Worm (Caenorhabditis elegans) whole organism, young adult: ENCODE measurements around the gene erd-2.2.
A peak's percentile ranks its signal among the peaks of the same experiment; 100 is the strongest.

Source experiments
- D2030.7 ChIP-seq: fragments of 200-800 bp; sonication (Bioruptor generic); IDR thresholded peaks from 2 replicates; pipeline ENCODE4 v1.3.6; 2022; ENCODE audit warnings: missing genetic modification reagents, missing genetic modification characterization, missing compliant biosample characterization
- F33H1.4 ChIP-seq: fragments of 200-800 bp; sonication (Bioruptor generic); IDR thresholded peaks from 2 replicates; pipeline ENCODE4 v1.3.6; 2022; ENCODE audit warnings: missing genetic modification reagents, missing genetic modification characterization, missing compliant biosample characterization
- F37B4.10 ChIP-seq: fragments of 200-800 bp; sonication (Bioruptor generic); IDR thresholded peaks from 2 replicates; pipeline ENCODE4 v1.3.6; 2022; ENCODE audit warnings: missing genetic modification characterization, missing compliant biosample characterization
- F39B2.1 ChIP-seq: fragments of 200-800 bp; sonication (Bioruptor generic); IDR thresholded peaks from 2 replicates; pipeline ENCODE4 v1.3.6; 2022; ENCODE audit warnings: missing genetic modification reagents, missing genetic modification characterization, missing compliant biosample characterization
- F55B11.4 ChIP-seq: sonication (generic microtip); optimal IDR thresholded peaks from 2 replicates; lab custom pipeline; 2016; ENCODE audit warnings: missing compliant biosample characterization, missing genetic modification characterization, borderline replicate concordance; ENCODE audit not compliant: insufficient read depth
- K11D2.4 ChIP-seq: fragments of 200-800 bp; sonication (Bioruptor generic); IDR thresholded peaks from 2 replicates; pipeline ENCODE4 v1.3.6; 2022; ENCODE audit warnings: missing genetic modification reagents, missing genetic modification characterization, missing compliant biosample characterization
- T07F8.4 ChIP-seq: sonication (generic microtip); optimal IDR thresholded peaks from 2 replicates; lab custom pipeline; 2016; ENCODE audit warnings: mild to moderate bottlenecking, missing genetic modification characterization, moderate library complexity, missing compliant biosample characterization
- Y53G8AR.9 ChIP-seq: fragments of 200-800 bp; sonication (Bioruptor generic); conservative IDR thresholded peaks from 2 replicates; pipeline ENCODE4 v1.3.6; 2022; ENCODE audit warnings: missing genetic modification reagents, missing genetic modification characterization, missing compliant biosample characterization
- Y56A3A.18 ChIP-seq: fragments of 200-800 bp; sonication (Bioruptor generic); IDR thresholded peaks from 2 replicates; pipeline ENCODE4 v1.3.6; 2022; ENCODE audit warnings: missing genetic modification reagents, missing genetic modification characterization, missing compliant biosample characterization
- Y95B8A.8 ChIP-seq: fragments of 200-800 bp; sonication (Bioruptor generic); IDR thresholded peaks from 2 replicates; pipeline ENCODE4 v1.3.6; 2022; ENCODE audit warnings: missing genetic modification reagents, missing genetic modification characterization, missing compliant biosample characterization
- ZK185.1 ChIP-seq: sonication (generic microtip); optimal IDR thresholded peaks from 2 replicates; lab custom pipeline; 2016; ENCODE audit warnings: mild to moderate bottlenecking, missing genetic modification characterization, missing compliant biosample characterization; ENCODE audit not compliant: poor library complexity, severe bottlenecking
- ama-1 ChIP-seq, 3 experiments: fragments of 150-350 bp in 1 of 3; sonication (generic microtip) in 2 of 3; optimal IDR thresholded peaks; 2 replicates each; lab custom pipeline; 2014 to 2018; ENCODE audit warnings: missing biosample characterization in 2 of 3, missing genetic modification characterization in 2 of 3, missing genetic modification reagents in 2 of 3
- attf-6 ChIP-seq: fragments of 200-800 bp; sonication (Bioruptor generic); IDR thresholded peaks from 2 replicates; pipeline ENCODE4 v1.3.6; 2022; ENCODE audit warnings: missing genetic modification reagents, missing genetic modification characterization, missing compliant biosample characterization
- cebp-2 ChIP-seq: fragments of 200-800 bp; sonication (Bioruptor generic); IDR thresholded peaks from 2 replicates; pipeline ENCODE4 v1.3.6; 2022; ENCODE audit warnings: missing genetic modification characterization, missing compliant biosample characterization
- ceh-27 ChIP-seq: fragments of 200-800 bp; sonication (Bioruptor generic); optimal IDR thresholded peaks from 2 replicates; lab custom pipeline; 2018; ENCODE audit warnings: mild to moderate bottlenecking, missing genetic modification characterization, moderate library complexity, missing compliant biosample characterization
- chd-7 ChIP-seq: sonication (generic microtip); optimal IDR thresholded peaks from 2 replicates; lab custom pipeline; 2016; ENCODE audit warnings: mild to moderate bottlenecking, missing genetic modification characterization, moderate library complexity, missing compliant biosample characterization
- dox-1 ChIP-seq: fragments of 200-800 bp; sonication (Bioruptor generic); IDR thresholded peaks from 2 replicates; pipeline ENCODE4 v1.3.6; 2022; ENCODE audit warnings: missing genetic modification reagents, missing genetic modification characterization, missing compliant biosample characterization
- dpff-1 ChIP-seq: sonication (generic microtip); optimal IDR thresholded peaks from 2 replicates; lab custom pipeline; 2017; ENCODE audit warnings: mild to moderate bottlenecking, missing genetic modification characterization, missing compliant biosample characterization
- dpl-1 ChIP-seq: fragments of 150-350 bp; optimal IDR thresholded peaks from 2 replicates; lab custom pipeline; 2014; ENCODE audit warnings: missing biosample characterization, missing genetic modification reagents, missing genetic modification characterization
- efl-1 ChIP-seq: fragments of 150-350 bp; optimal IDR thresholded peaks from 2 replicates; lab custom pipeline; 2014; ENCODE audit warnings: missing biosample characterization, missing genetic modification reagents, missing genetic modification characterization
- egl-44 ChIP-seq: fragments of 200-800 bp; sonication (Bioruptor generic); IDR thresholded peaks from 2 replicates; pipeline ENCODE4 v1.3.6; 2022; ENCODE audit warnings: missing genetic modification reagents, missing genetic modification characterization, missing compliant biosample characterization
- ets-4 ChIP-seq: fragments of 200-800 bp; sonication (Bioruptor generic); optimal IDR thresholded peaks from 2 replicates; lab custom pipeline; 2018; ENCODE audit warnings: mild to moderate bottlenecking, missing genetic modification characterization, missing compliant biosample characterization
- fkh-3 ChIP-seq: sonication (generic microtip); optimal IDR thresholded peaks from 2 replicates; lab custom pipeline; 2016; ENCODE audit warnings: mild to moderate bottlenecking, missing genetic modification characterization, missing compliant biosample characterization
- gei-17 ChIP-seq: fragments of 200-800 bp; sonication (Bioruptor generic); optimal IDR thresholded peaks from 2 replicates; lab custom pipeline; 2018; ENCODE audit warnings: mild to moderate bottlenecking, missing genetic modification characterization, missing compliant biosample characterization
- hmg-1.2 ChIP-seq: fragments of 200-800 bp; sonication (Bioruptor generic); IDR thresholded peaks from 2 replicates; pipeline ENCODE4 v1.3.6; 2022; ENCODE audit warnings: missing genetic modification reagents, missing genetic modification characterization, missing compliant biosample characterization
- hrde-1 ChIP-seq: sonication (generic microtip); optimal IDR thresholded peaks from 2 replicates; lab custom pipeline; 2016; ENCODE audit warnings: missing genetic modification characterization, mild to moderate bottlenecking, missing compliant biosample characterization, moderate library complexity, missing genotype, missing genetic modification reagents, borderline replicate concordance
- hsf-1 ChIP-seq: fragments of 200-800 bp; sonication (Bioruptor generic); IDR thresholded peaks from 2 replicates; pipeline ENCODE4 v1.3.6; 2022; ENCODE audit warnings: missing genetic modification reagents, missing genetic modification characterization, missing compliant biosample characterization
- let-526 ChIP-seq: fragments of 200-800 bp; sonication (Bioruptor generic); IDR thresholded peaks from 2 replicates; pipeline ENCODE4 v1.3.6; 2022; ENCODE audit warnings: missing genetic modification reagents, missing genetic modification characterization, missing compliant biosample characterization
- let-607 ChIP-seq, 2 experiments: fragments of 200-800 bp in 1 of 2; sonication (Bioruptor generic) in 1 of 2; sonication (generic microtip) in 1 of 2; optimal IDR thresholded peaks; 2 replicates each; lab custom pipeline; 2016 to 2018; ENCODE audit warnings: mild to moderate bottlenecking in 2 of 2, missing compliant biosample characterization in 2 of 2, missing genetic modification characterization in 2 of 2, moderate library complexity in 2 of 2, missing genotype in 1 of 2
- lin-40 ChIP-seq: sonication (generic microtip); optimal IDR thresholded peaks from 2 replicates; lab custom pipeline; 2016; ENCODE audit warnings: missing genetic modification characterization, mild to moderate bottlenecking, missing compliant biosample characterization, missing genotype, missing genetic modification reagents
- lir-1 ChIP-seq: fragments of 200-800 bp; sonication (Bioruptor generic); conservative IDR thresholded peaks from 2 replicates; pipeline ENCODE4 v1.3.6; 2022; ENCODE audit warnings: missing genetic modification reagents, missing genetic modification characterization, missing compliant biosample characterization
- lsy-27 ChIP-seq: sonication (generic microtip); optimal IDR thresholded peaks from 2 replicates; lab custom pipeline; 2017; ENCODE audit warnings: missing genetic modification characterization, mild to moderate bottlenecking, missing compliant biosample characterization, antibody characterized with exemption, missing genotype, borderline replicate concordance; ENCODE audit not compliant: insufficient read depth
- mcd-1 ChIP-seq: fragments of 200-800 bp; sonication (Bioruptor generic); IDR thresholded peaks from 2 replicates; pipeline ENCODE4 v1.3.6; 2022; ENCODE audit warnings: missing genetic modification reagents, missing genetic modification characterization, missing compliant biosample characterization
- mel-28 ChIP-seq: sonication (generic microtip); optimal IDR thresholded peaks from 2 replicates; lab custom pipeline; 2016; ENCODE audit warnings: borderline replicate concordance, mild to moderate bottlenecking, missing genetic modification characterization, missing compliant biosample characterization
- nfya-2 ChIP-seq: fragments of 200-800 bp; sonication (Bioruptor generic); IDR thresholded peaks from 2 replicates; pipeline ENCODE4 v1.3.6; 2022; ENCODE audit warnings: missing genetic modification reagents, missing genetic modification characterization, missing compliant biosample characterization
- rec-8 ChIP-seq, 2 experiments: sonication (generic microtip); optimal IDR thresholded peaks; 2 replicates each; lab custom pipeline; 2016; ENCODE audit warnings: mild to moderate bottlenecking in 2 of 2, missing genetic modification characterization in 2 of 2, missing genetic modification reagents in 2 of 2, missing genotype in 2 of 2, missing biosample characterization in 1 of 2, missing compliant biosample characterization in 1 of 2, moderate library complexity in 1 of 2
- sea-2 ChIP-seq: fragments of 200-800 bp; sonication (Bioruptor generic); IDR thresholded peaks from 2 replicates; pipeline ENCODE4 v1.3.6; 2022; ENCODE audit warnings: missing genetic modification characterization, missing compliant biosample characterization
- snpc-1.1 ChIP-seq: sonication (generic microtip); optimal IDR thresholded peaks from 2 replicates; lab custom pipeline; 2017; ENCODE audit warnings: missing genetic modification characterization, mild to moderate bottlenecking, missing compliant biosample characterization, antibody characterized with exemption, moderate library complexity, missing genotype, missing genetic modification reagents; ENCODE audit not compliant: insufficient read depth
- snpc-3.4 ChIP-seq: sonication (generic microtip); optimal IDR thresholded peaks from 2 replicates; lab custom pipeline; 2017; ENCODE audit warnings: missing genetic modification characterization, mild to moderate bottlenecking, missing compliant biosample characterization, antibody characterized with exemption, moderate library complexity, missing genotype, missing genetic modification reagents
- tbx-9 ChIP-seq: sonication (generic microtip); optimal IDR thresholded peaks from 2 replicates; lab custom pipeline; 2016; ENCODE audit warnings: borderline replicate concordance, missing genetic modification characterization, inconsistent platforms, missing compliant biosample characterization
- tlf-1 ChIP-seq: fragments of 200-800 bp; sonication (Bioruptor generic); optimal IDR thresholded peaks from 2 replicates; lab custom pipeline; 2018; ENCODE audit warnings: mild to moderate bottlenecking, missing genetic modification characterization, missing compliant biosample characterization
- unc-130 ChIP-seq: sonication (generic microtip); optimal IDR thresholded peaks from 2 replicates; lab custom pipeline; 2016; ENCODE audit warnings: missing genetic modification reagents, missing genetic modification characterization, missing compliant biosample characterization
- xnd-1 ChIP-seq: sonication (generic microtip); optimal IDR thresholded peaks from 2 replicates; lab custom pipeline; 2016; ENCODE audit warnings: missing genotype, missing genetic modification reagents, missing genetic modification characterization, missing compliant biosample characterization
- zim-3 ChIP-seq: sonication (generic microtip); optimal IDR thresholded peaks from 2 replicates; lab custom pipeline; 2017; ENCODE audit warnings: mild to moderate bottlenecking, missing genetic modification characterization, moderate library complexity, missing compliant biosample characterization
- ztf-22 ChIP-seq: fragments of 200-800 bp; sonication (Bioruptor generic); optimal IDR thresholded peaks from 2 replicates; lab custom pipeline; 2018; ENCODE audit warnings: mild to moderate bottlenecking, missing genetic modification characterization, moderate library complexity, missing compliant biosample characterization
- ztf-3 ChIP-seq: fragments of 200-800 bp; sonication (Bioruptor generic); optimal IDR thresholded peaks from 2 replicates; lab custom pipeline; 2018; ENCODE audit warnings: mild to moderate bottlenecking, missing genetic modification characterization, missing compliant biosample characterization

The erd-2.2 gene

DNA sequence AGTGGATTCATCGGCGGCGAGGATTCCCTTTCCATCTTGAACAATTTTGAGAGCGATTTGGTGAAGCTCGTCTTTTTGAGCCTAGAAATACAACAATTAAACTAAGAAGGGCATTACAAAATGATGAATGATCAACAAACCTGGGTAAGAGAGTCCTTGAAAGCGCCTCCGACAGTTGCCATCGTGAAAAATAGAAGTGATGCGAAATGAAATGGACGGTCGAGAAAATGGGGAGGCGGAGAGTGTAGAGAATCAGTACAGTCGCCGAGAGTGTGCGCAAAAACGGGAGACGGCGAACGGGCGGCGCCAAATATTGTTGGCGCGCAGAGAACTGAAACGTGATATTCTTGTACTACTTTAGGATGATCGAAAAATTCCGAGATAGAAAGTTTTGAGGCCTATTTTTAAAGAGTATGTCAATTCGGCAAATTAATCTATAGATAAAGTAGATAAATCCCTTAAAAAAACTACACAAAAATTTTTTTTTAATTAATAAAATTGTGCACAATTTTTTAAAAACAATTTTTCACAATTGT is 30.6 kb upstream of the erd-2.2 start, which contains the start of gene aldo-2:
Gene aldo-2 (minus strand): TSS at position 486 of the 536 bp plus-strand sequence.
- peak; percentile 84 for TF ChIP-seq tlf-1
- peak; percentile 84 for TF ChIP-seq F33H1.4 (GFP tag; lab: Robert Waterston, UW)
- TF ChIP-seq F39B2.1 (GFP tag; lab: Robert Waterston, UW) = no peak
- no peak for TF ChIP-seq K11D2.4
- peak; percentile 86 for TF ChIP-seq dox-1
- peak; percentile 92 for TF ChIP-seq Y95B8A.8
- peak; percentile 93 for TF ChIP-seq D2030.7
- no peak for TF ChIP-seq let-526 (GFP tag; lab: Robert Waterston, UW)
- TF ChIP-seq snpc-1.1 (tag; lab: Kevin White, UChicago) = no peak
- TF ChIP-seq snpc-3.4 (tag; lab: Kevin White, UChicago) = peak; percentile 83
- peak; percentile 92 for TF ChIP-seq xnd-1 (tag; lab: Kevin White, UChicago)
- no peak for TF ChIP-seq cebp-2 (GFP tag; lab: Robert Waterston, UW)
- TF ChIP-seq dpl-1 (GFP tag; lab: Kevin White, UChicago) = peak; percentile 86
- TF ChIP-seq hsf-1 (GFP tag; lab: Robert Waterston, UW) = peak; percentile 89
- TF ChIP-seq let-607 (tag; optimal IDR thresholded peaks at IDR 0.05; lab: Kevin White, UChicago) = no peak
- peak; percentile 84 for TF ChIP-seq hmg-1.2 (GFP tag; lab: Robert Waterston, UW)
- peak; percentile 41; the same call in 1 of the 2 replicates for TF ChIP-seq attf-6
- TF ChIP-seq chd-7 (tag; lab: Kevin White, UChicago) = no peak
- no peak for TF ChIP-seq ets-4 (GFP tag; lab: Kevin White, UChicago)
- TF ChIP-seq rec-8 (tag; optimal IDR thresholded peaks at IDR 0.05; lab: Kevin White, UChicago) = no peak
- peak; percentile 39 for TF ChIP-seq zim-3 (tag; lab: Kevin White, UChicago)
- no peak for TF ChIP-seq F37B4.10 (GFP tag; lab: Robert Waterston, UW)
- TF ChIP-seq tbx-9 (tag; lab: Kevin White, UChicago) = no peak
- peak; percentile 42 for TF ChIP-seq ceh-27
- peak; percentile 40 for TF ChIP-seq ZK185.1
- TF ChIP-seq nfya-2 = no peak
- TF ChIP-seq ztf-22 = no peak
- no peak for TF ChIP-seq ztf-3
- no peak for TF ChIP-seq sea-2
- no peak for TF ChIP-seq gei-17 (GFP tag; lab: Kevin White, UChicago)
- TF ChIP-seq lsy-27 (tag; lab: Kevin White, UChicago) = no peak
- TF ChIP-seq Y53G8AR.9 (GFP tag; lab: Robert Waterston, UW) = peak; percentile 84; the same call in 1 of the 2 replicates
- no peak for TF ChIP-seq fkh-3
- no peak for TF ChIP-seq lir-1 (GFP tag; lab: Robert Waterston, UW)
- no peak for TF ChIP-seq T07F8.4
- peak; percentile 44; the same call in 1 of the 2 replicates for TF ChIP-seq egl-44 (GFP tag; lab: Robert Waterston, UW)
- TF ChIP-seq ama-1 (optimal IDR thresholded peaks at IDR 0.05; lab: Kevin White, UChicago) = peak; percentile 53
- peak in 1 of 2 experiments; percentile 15 for TF ChIP-seq ama-1 (GFP tag; optimal IDR thresholded peaks at IDR 0.05; lab: Kevin White, UChicago)
- TF ChIP-seq hrde-1 = no peak
- no peak for TF ChIP-seq dpff-1
- TF ChIP-seq F55B11.4 = no peak
- TF ChIP-seq efl-1 = peak; percentile 97
- peak; percentile 69 for TF ChIP-seq mcd-1 (GFP tag; lab: Robert Waterston, UW)
- TF ChIP-seq lin-40 (tag; lab: Kevin White, UChicago) = no peak
- peak; percentile 49; the same call in 1 of the 2 replicates for TF ChIP-seq Y56A3A.18 (GFP tag; lab: Robert Waterston, UW)
- TF ChIP-seq mel-28 = no peak
- peak; percentile 67 for TF ChIP-seq unc-130 (GFP tag; lab: Kevin White, UChicago)
